Worm (Caenorhabditis elegans) whole organism, young adult: ENCODE results near the gene dmd-9.

Source experiments
- athp-1 ChIP-seq: sonication (generic microtip); optimal IDR thresholded peaks from 2 replicates; lab custom pipeline; 2017; ENCODE audit warnings: mild to moderate bottlenecking, missing genetic modification characterization, missing compliant biosample characterization
- bed-2 ChIP-seq: fragments of 200-800 bp; sonication (Bioruptor generic); IDR thresholded peaks from 2 replicates; pipeline ENCODE4 v1.3.6; 2022; ENCODE audit warnings: missing genetic modification reagents, missing genetic modification characterization, missing compliant biosample characterization
- ekl-4 ChIP-seq: fragments of 200-800 bp; sonication (Bioruptor generic); IDR thresholded peaks from 2 replicates; pipeline ENCODE4 v1.3.6; 2022; ENCODE audit warnings: missing genetic modification reagents, missing genetic modification characterization, missing compliant biosample characterization
- madf-8 ChIP-seq: fragments of 200-800 bp; sonication (Bioruptor generic); conservative IDR thresholded peaks from 2 replicates; pipeline ENCODE4 v1.3.6; 2022; ENCODE audit warnings: missing genetic modification reagents, missing genetic modification characterization, missing compliant biosample characterization
- pha-4 ChIP-seq: fragments of 150-350 bp; sonication (generic microtip); optimal IDR thresholded peaks from 2 replicates; lab custom pipeline; 2014; ENCODE audit warnings: missing biosample characterization, missing genetic modification reagents, missing genetic modification characterization

- TF ChIP-seq madf-8 (no peak), bed-2 (GFP tag; lab: Robert Waterston, UW) (no peak), ekl-4 (GFP tag; lab: Robert Waterston, UW) (no peak), athp-1 (tag; lab: Kevin White, UChicago) (no peak), pha-4 (no peak)
Measured at ce11 chrIV:3278822-3279221, 24.5 kb upstream of the dmd-9 start.
